Fruit fly (Drosophila melanogaster): ENCODE results near the gene Pect.

- TF ChIP-seq CG33017 (tag; optimal IDR thresholded peaks at IDR 0.05) (no peak), toe (GFP tag; optimal IDR thresholded peaks at IDR 0.05) (no peak), kay (GFP tag; ENCODE audit: borderline replicate concordance) (no peak), CG7045 (GFP tag; optimal IDR thresholded peaks at IDR 0.05) (no peak)
Measured at dm6 chr2L:13251167-13251566, 47.6 kb downstream of the Pect start.

All from whole organism, adult.